Fruit fly (Drosophila melanogaster): ENCODE data around the gene r.
A peak's percentile ranks its signal among the peaks of the same experiment; 100 is the strongest.

Gene r

DNA sequence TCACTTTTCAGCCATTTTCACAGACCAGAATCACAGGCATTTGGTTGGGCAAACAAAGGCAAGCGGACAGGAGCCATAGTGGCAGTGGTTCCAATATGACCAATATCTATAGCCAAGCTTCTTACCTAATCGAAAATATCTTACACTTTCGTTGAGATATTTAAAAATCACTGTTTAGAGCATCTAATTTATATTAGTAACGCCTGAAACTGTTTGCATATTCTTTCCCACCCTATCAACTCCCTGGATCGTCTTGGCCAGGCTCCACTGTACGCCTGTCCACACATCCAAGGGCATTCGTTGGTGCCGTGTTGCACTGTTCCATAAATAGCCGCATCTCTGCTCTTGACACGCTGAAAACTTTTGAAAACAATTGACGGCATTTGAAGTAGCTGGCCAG lies 35.3 kb downstream of the r start (continued):
- no peak for TF ChIP-seq Adf1 (GFP tag; IDR thresholded peaks at IDR 0.05)
- TF ChIP-seq Dbx (GFP tag; IDR thresholded peaks at IDR 0.05) = no peak
- no peak for TF ChIP-seq CG18764 (GFP tag; optimal IDR thresholded peaks at IDR 0.05)
- TF ChIP-seq ewg (GFP tag; optimal IDR thresholded peaks at IDR 0.05) = no peak
- TF ChIP-seq ro (GFP tag; IDR thresholded peaks at IDR 0.05) = no peak
- TF ChIP-seq pnt (GFP tag; optimal IDR thresholded peaks at IDR 0.05) = peak; percentile 7
- TF ChIP-seq CG10565 (GFP tag; optimal IDR thresholded peaks at IDR 0.05) = no peak
- TF ChIP-seq CG10267 (tag; optimal IDR thresholded peaks at IDR 0.05) = no peak
- no peak for TF ChIP-seq gce (GFP tag; IDR thresholded peaks at IDR 0.05)
- no peak for TF ChIP-seq HmgZ (tag; optimal IDR thresholded peaks at IDR 0.05)
- TF ChIP-seq corto (GFP tag; optimal IDR thresholded peaks at IDR 0.05) = no peak
- no peak for TF ChIP-seq CG17361 (GFP tag; IDR thresholded peaks at IDR 0.05)
- no peak for TF ChIP-seq Nf-YA (GFP tag; IDR thresholded peaks at IDR 0.05)
- no peak for TF ChIP-seq Tbp (GFP tag; optimal IDR thresholded peaks at IDR 0.05)
- no peak for TF ChIP-seq Dref (GFP tag; IDR thresholded peaks at IDR 0.05)
- TF ChIP-seq ab (GFP tag; optimal IDR thresholded peaks at IDR 0.05) = no peak
- peak; percentile 54 for TF ChIP-seq CG14441 (GFP tag; IDR thresholded peaks at IDR 0.05)
- TF ChIP-seq ATbp (GFP tag; optimal IDR thresholded peaks at IDR 0.05) = no peak
- no peak for TF ChIP-seq CG2116 (GFP tag; optimal IDR thresholded peaks at IDR 0.05)
- no peak for TF ChIP-seq CG1024 (GFP tag; IDR thresholded peaks at IDR 0.05)
- TF ChIP-seq Atf6 (GFP tag; IDR thresholded peaks at IDR 0.05) = no peak
- no peak for TF ChIP-seq cato (GFP tag; optimal IDR thresholded peaks at IDR 0.05; ENCODE audit: borderline replicate concordance)
- no peak for TF ChIP-seq nerfin-2 (GFP tag; IDR thresholded peaks at IDR 0.05; ENCODE audit: partially characterized antibody)
- TF ChIP-seq Ptx1 (GFP tag; IDR thresholded peaks at IDR 0.05) = peak; percentile 42
- no peak for TF ChIP-seq CG7786 (GFP tag; optimal IDR thresholded peaks at IDR 0.05)
- no peak for TF ChIP-seq lov (optimal IDR thresholded peaks at IDR 0.05)
- no peak for TF ChIP-seq lov (GFP tag; IDR thresholded peaks at IDR 0.05)
- no peak for TF ChIP-seq CG7987 (GFP tag; optimal IDR thresholded peaks at IDR 0.05)
- no peak for TF ChIP-seq bbx (GFP tag; IDR thresholded peaks at IDR 0.05; ENCODE audit: partially characterized antibody)
- peak; percentile 43; the same call in 1 of the 2 replicates for TF ChIP-seq Xrp1 (GFP tag; IDR thresholded peaks at IDR 0.05)
- no peak for TF ChIP-seq seq (GFP tag; IDR thresholded peaks at IDR 0.05)
- TF ChIP-seq wor (GFP tag; IDR thresholded peaks at IDR 0.05) = 0 out of 2 replicates have a peak, but pooled peaks have one; percentile 33
- no peak for TF ChIP-seq CG4617 (GFP tag; optimal IDR thresholded peaks at IDR 0.05; ENCODE audit: borderline replicate concordance)
- peak; percentile 57; the same call in 1 of the 3 replicates for TF ChIP-seq ci (GFP tag; IDR thresholded peaks at IDR 0.05)
- no peak for TF ChIP-seq Max (GFP tag; optimal IDR thresholded peaks at IDR 0.05)
- peak; percentile 26; the same call in 1 of the 2 replicates for TF ChIP-seq lmd (GFP tag; IDR thresholded peaks at IDR 0.05)
- no peak for TF ChIP-seq Dad (GFP tag; optimal IDR thresholded peaks at IDR 0.05)
- no peak for TF ChIP-seq sob (GFP tag; IDR thresholded peaks at IDR 0.05)
- no peak for TF ChIP-seq pum (GFP tag; optimal IDR thresholded peaks at IDR 0.05)
- TF ChIP-seq CG2875 (GFP tag; optimal IDR thresholded peaks at IDR 0.05) = no peak
- TF ChIP-seq CG8924 (tag; optimal IDR thresholded peaks at IDR 0.05) = no peak
- TF ChIP-seq dpn (GFP tag; optimal IDR thresholded peaks at IDR 0.05) = no peak
- TF ChIP-seq Scr (GFP tag; IDR thresholded peaks at IDR 0.05; ENCODE audit: partially characterized antibody) = no peak
- TF ChIP-seq inv (GFP tag; IDR thresholded peaks at IDR 0.05; ENCODE audit: partially characterized antibody) = no peak
- TF ChIP-seq tio (GFP tag; optimal IDR thresholded peaks at IDR 0.05) = no peak
- no peak for TF ChIP-seq CG18011 (GFP tag; optimal IDR thresholded peaks at IDR 0.05)
- TF ChIP-seq kni (GFP tag; optimal IDR thresholded peaks at IDR 0.05) = no peak
- no peak for TF ChIP-seq CG12071 (GFP tag; optimal IDR thresholded peaks at IDR 0.05)
- no peak for TF ChIP-seq CG6175 (GFP tag; IDR thresholded peaks at IDR 0.05)
- TF ChIP-seq CoRest (tag; optimal IDR thresholded peaks at IDR 0.05) = no peak
- no peak for TF ChIP-seq grn (GFP tag; optimal IDR thresholded peaks at IDR 0.05)
- no peak for TF ChIP-seq H15 (GFP tag; IDR thresholded peaks at IDR 0.05)
